Fruit fly (Drosophila melanogaster) whole organism, embryonic: ENCODE results near the gene Ptpmeg2.
A peak's percentile ranks its signal among the peaks of the same experiment; 100 is the strongest.

Experiments
- Aef1 ChIP-seq: fragments of 200-800 bp; sonication (Bioruptor generic); IDR thresholded peaks from 3 replicates; pipeline ENCODE4 v1.3.6; 2022; ENCODE audit warnings: missing biosample characterization, missing genetic modification characterization
- B-H1 ChIP-seq: fragments of 200-800 bp; sonication (Bioruptor generic); IDR thresholded peaks from 3 replicates; pipeline ENCODE4 v1.3.6; 2022; ENCODE audit warnings: missing biosample characterization, missing genetic modification characterization
- Bteb2 ChIP-seq: fragments of 200-800 bp; sonication (Bioruptor generic); optimal IDR thresholded peaks from 2 replicates; lab custom pipeline; 2016; ENCODE audit warnings: missing biosample characterization, missing genetic modification characterization
- CG10321 ChIP-seq: fragments of 200-800 bp; sonication (Bioruptor generic); IDR thresholded peaks from 2 replicates; pipeline ENCODE4 v1.3.6; 2022; ENCODE audit warnings: missing biosample characterization, missing genetic modification characterization
- CG11456 ChIP-seq: fragments of 200-800 bp; sonication (Bioruptor generic); IDR thresholded peaks from 3 replicates; pipeline ENCODE4 v1.3.6; 2022; ENCODE audit warnings: missing biosample characterization, missing genetic modification characterization
- CG12299 ChIP-seq: fragments of 200-800 bp; sonication (Bioruptor generic); optimal IDR thresholded peaks from 2 replicates; lab custom pipeline; 2018; ENCODE audit warnings: missing biosample characterization, mild to moderate bottlenecking, missing genetic modification characterization
- CG13894 ChIP-seq: fragments of 200-800 bp; sonication (Bioruptor generic); optimal IDR thresholded peaks from 3 replicates; lab custom pipeline; 2018; ENCODE audit warnings: missing biosample characterization, mild to moderate bottlenecking, missing genetic modification characterization, moderate library complexity
- CG15601 ChIP-seq: fragments of 200-800 bp; sonication (Bioruptor generic); optimal IDR thresholded peaks from 3 replicates; lab custom pipeline; 2019; ENCODE audit warnings: missing biosample characterization, mild to moderate bottlenecking, missing genetic modification characterization, moderate library complexity
- CG5180 ChIP-seq: fragments of 200-800 bp; sonication (Bioruptor generic); optimal IDR thresholded peaks from 3 replicates; lab custom pipeline; 2017; ENCODE audit warnings: missing biosample characterization, missing genetic modification characterization, mild to moderate bottlenecking, moderate library complexity, missing genetic modification reagents
- CG7357 ChIP-seq: fragments of 200-800 bp; sonication (Bioruptor generic); IDR thresholded peaks from 3 replicates; pipeline ENCODE4 v1.3.6; 2022; ENCODE audit warnings: missing biosample characterization, missing genetic modification characterization
- CG7372 ChIP-seq: fragments of 200-800 bp; sonication (Bioruptor generic); IDR thresholded peaks from 2 replicates; pipeline ENCODE4 v1.3.6; 2022; ENCODE audit warnings: missing biosample characterization, missing genetic modification characterization
- CG7786 ChIP-seq: fragments of 200-800 bp; sonication (Bioruptor generic); optimal IDR thresholded peaks from 2 replicates; lab custom pipeline; 2016; ENCODE audit warnings: missing biosample characterization, missing genetic modification characterization
- CG7839 ChIP-seq: fragments of 200-800 bp; sonication (Bioruptor generic); optimal IDR thresholded peaks from 3 replicates; lab custom pipeline; 2018; ENCODE audit warnings: missing biosample characterization, mild to moderate bottlenecking, missing genetic modification characterization, moderate library complexity
- CG7928 ChIP-seq: fragments of 200-800 bp; sonication (Bioruptor generic); optimal IDR thresholded peaks from 2 replicates; lab custom pipeline; 2017; ENCODE audit warnings: missing biosample characterization, mild to moderate bottlenecking, missing genetic modification characterization
- CG9797 ChIP-seq: fragments of 200-800 bp; sonication (Bioruptor generic); optimal IDR thresholded peaks from 3 replicates; lab custom pipeline; 2018; ENCODE audit warnings: missing biosample characterization, mild to moderate bottlenecking, missing genetic modification characterization
- CkIIα-i1 ChIP-seq: fragments of 200-800 bp; sonication (Bioruptor generic); IDR thresholded peaks from 2 replicates; pipeline ENCODE4 v1.3.6; 2022; ENCODE audit warnings: missing biosample characterization, missing genetic modification characterization
- D19A ChIP-seq: fragments of 200-800 bp; optimal IDR thresholded peaks from 3 replicates; lab custom pipeline; 2019; ENCODE audit warnings: missing biosample characterization, mild to moderate bottlenecking, missing genetic modification characterization, moderate library complexity
- Elba2 ChIP-seq: fragments of 200-800 bp; sonication (Bioruptor generic); optimal IDR thresholded peaks from 3 replicates; lab custom pipeline; 2016; ENCODE audit warnings: missing biosample characterization, missing genetic modification characterization
- Hey ChIP-seq: fragments of 200-800 bp; sonication (Bioruptor generic); optimal IDR thresholded peaks from 3 replicates; lab custom pipeline; 2018; ENCODE audit warnings: missing biosample characterization, mild to moderate bottlenecking, missing genetic modification characterization
- Max ChIP-seq: fragments of 200-800 bp; sonication (Bioruptor generic); optimal IDR thresholded peaks from 2 replicates; lab custom pipeline; 2016; ENCODE audit warnings: missing biosample characterization, mild to moderate bottlenecking, missing genetic modification characterization
- Med ChIP-seq: fragments of 200-800 bp; sonication (Bioruptor generic); peaks from one replicate; lab custom pipeline; 2016; ENCODE audit warnings: missing biosample characterization, missing genetic modification characterization, mild to moderate bottlenecking, inconsistent platforms, moderate library complexity
- Nf-YC ChIP-seq: fragments of 200-800 bp; optimal IDR thresholded peaks from 3 replicates; lab custom pipeline; 2019; ENCODE audit warnings: missing biosample characterization, mild to moderate bottlenecking, missing genetic modification characterization, moderate library complexity
- Ravus ChIP-seq: fragments of 200-800 bp; sonication (Bioruptor generic); IDR thresholded peaks from 2 replicates; pipeline ENCODE4 v1.3.6; 2022; ENCODE audit warnings: missing biosample characterization, missing genetic modification characterization
- Usf ChIP-seq: fragments of 200-800 bp; sonication (Bioruptor generic); optimal IDR thresholded peaks from 2 replicates; lab custom pipeline; 2017; ENCODE audit warnings: missing genotype, missing biosample characterization, missing genetic modification characterization
- Xrp1 ChIP-seq: fragments of 200-800 bp; sonication (Bioruptor generic); IDR thresholded peaks from 2 replicates; pipeline ENCODE4 v1.3.6; 2022; ENCODE audit warnings: missing biosample characterization, missing genetic modification characterization
- amos ChIP-seq: fragments of 200-800 bp; sonication (Bioruptor generic); IDR thresholded peaks from 2 replicates; pipeline ENCODE4 v1.3.6; 2022; ENCODE audit warnings: missing biosample characterization, missing genetic modification characterization; ENCODE audit not compliant: partially characterized antibody
- caup ChIP-seq: fragments of 200-800 bp; sonication (Bioruptor generic); optimal IDR thresholded peaks from 3 replicates; lab custom pipeline; 2017; ENCODE audit warnings: missing biosample characterization, mild to moderate bottlenecking, missing genetic modification characterization, moderate library complexity; ENCODE audit not compliant: severe bottlenecking
- croc ChIP-seq: fragments of 200-800 bp; sonication (Bioruptor generic); conservative IDR thresholded peaks from 3 replicates; pipeline ENCODE4 v1.3.6; 2022; ENCODE audit warnings: missing biosample characterization, missing genetic modification characterization
- ems ChIP-seq: fragments of 200-800 bp; sonication (Bioruptor generic); optimal IDR thresholded peaks from 3 replicates; lab custom pipeline; 2016; ENCODE audit warnings: missing biosample characterization, missing genetic modification characterization
- eve ChIP-seq, 2 experiments: fragments of >200 bp; optimal IDR thresholded peaks; 2 replicates each; lab custom pipeline; 2017; ENCODE audit warnings: missing biosample characterization in 2 of 2, missing genetic modification characterization in 2 of 2
- ewg ChIP-seq: fragments of 200-800 bp; sonication (Bioruptor generic); optimal IDR thresholded peaks from 3 replicates; lab custom pipeline; 2017; ENCODE audit warnings: mild to moderate bottlenecking, missing biosample characterization, missing genetic modification reagents, missing genetic modification characterization
- gem ChIP-seq: fragments of 200-800 bp; sonication (Bioruptor generic); optimal IDR thresholded peaks from 2 replicates; lab custom pipeline; 2019; ENCODE audit warnings: missing biosample characterization, mild to moderate bottlenecking, missing genetic modification characterization, moderate library complexity
- grau ChIP-seq: fragments of 200-800 bp; optimal IDR thresholded peaks from 3 replicates; lab custom pipeline; 2019; ENCODE audit warnings: missing biosample characterization, mild to moderate bottlenecking, missing genetic modification characterization, moderate library complexity
- gsb-n ChIP-seq: fragments of 200-800 bp; sonication (Bioruptor generic); optimal IDR thresholded peaks from 3 replicates; lab custom pipeline; 2018; ENCODE audit warnings: missing biosample characterization, mild to moderate bottlenecking, missing genetic modification characterization
- hb ChIP-seq: fragments of 200-800 bp; sonication (Bioruptor generic); IDR thresholded peaks from 3 replicates; pipeline ENCODE4 v1.3.6; 2022; ENCODE audit warnings: missing biosample characterization, missing genetic modification characterization; ENCODE audit not compliant: partially characterized antibody
- kni ChIP-seq: fragments of 200-800 bp; sonication (Bioruptor generic); optimal IDR thresholded peaks from 3 replicates; lab custom pipeline; 2017; ENCODE audit warnings: mild to moderate bottlenecking, missing biosample characterization, missing genetic modification reagents, missing genetic modification characterization
- lmd ChIP-seq: fragments of 200-800 bp; sonication (Bioruptor generic); IDR thresholded peaks from 2 replicates; pipeline ENCODE4 v1.3.6; 2022; ENCODE audit warnings: missing biosample characterization, missing genetic modification characterization
- lola ChIP-seq, 3 experiments: fragments of >200 bp in 2 of 3; fragments of 200-800 bp in 1 of 3; sonication (Bioruptor generic) in 1 of 3; optimal IDR thresholded peaks; 2 replicates each; lab custom pipeline; 2017 to 2019; ENCODE audit warnings: missing biosample characterization in 3 of 3, missing genetic modification characterization in 3 of 3, mild to moderate bottlenecking in 1 of 3, moderate library complexity in 1 of 3
- mirr ChIP-seq: fragments of 200-800 bp; sonication (Bioruptor generic); optimal IDR thresholded peaks from 3 replicates; lab custom pipeline; 2018; ENCODE audit warnings: missing biosample characterization, mild to moderate bottlenecking, missing genetic modification characterization
- nom ChIP-seq: fragments of 200-800 bp; sonication (Bioruptor generic); optimal IDR thresholded peaks from 2 replicates; lab custom pipeline; 2017; ENCODE audit warnings: missing biosample characterization, missing genetic modification characterization, mild to moderate bottlenecking, moderate library complexity, missing genetic modification reagents
- odd ChIP-seq: fragments of 200-800 bp; sonication (Bioruptor generic); optimal IDR thresholded peaks from 2 replicates; lab custom pipeline; 2017; ENCODE audit warnings: missing biosample characterization, mild to moderate bottlenecking, missing genetic modification characterization
- pb ChIP-seq: fragments of 200-800 bp; sonication (Bioruptor generic); optimal IDR thresholded peaks from 3 replicates; lab custom pipeline; 2016; ENCODE audit warnings: missing biosample characterization, missing genetic modification characterization
- ranshi ChIP-seq: fragments of 200-800 bp; sonication (Bioruptor generic); IDR thresholded peaks from 2 replicates; pipeline ENCODE4 v1.3.6; 2022; ENCODE audit warnings: missing biosample characterization, missing genetic modification characterization
- row ChIP-seq: fragments of 200-800 bp; sonication (Bioruptor generic); IDR thresholded peaks from 3 replicates; pipeline ENCODE4 v1.3.6; 2022; ENCODE audit warnings: missing biosample characterization, missing genetic modification characterization
- schlank ChIP-seq: fragments of 200-800 bp; sonication (Bioruptor generic); optimal IDR thresholded peaks from 2 replicates; lab custom pipeline; 2018; ENCODE audit warnings: missing biosample characterization, mild to moderate bottlenecking, missing genetic modification characterization
- sima ChIP-seq: fragments of 200-800 bp; sonication (Bioruptor generic); optimal IDR thresholded peaks from 2 replicates; lab custom pipeline; 2016; ENCODE audit warnings: missing biosample characterization, missing genetic modification characterization
- tin ChIP-seq: fragments of 200-800 bp; sonication (Bioruptor generic); optimal IDR thresholded peaks from 3 replicates; lab custom pipeline; 2016; ENCODE audit warnings: missing biosample characterization, missing genetic modification characterization
- tio ChIP-seq: fragments of 200-800 bp; sonication (Bioruptor generic); optimal IDR thresholded peaks from 2 replicates; lab custom pipeline; 2017; ENCODE audit warnings: missing biosample characterization, missing genetic modification characterization, inconsistent platforms
- ttk ChIP-seq: fragments of 200-800 bp; sonication (Bioruptor generic); IDR thresholded peaks from 2 replicates; pipeline ENCODE4 v2.1.2; 2022; ENCODE audit warnings: missing biosample characterization, missing genetic modification characterization
- zfh1 ChIP-seq: fragments of 200-800 bp; sonication (Bioruptor generic); IDR thresholded peaks from 3 replicates; pipeline ENCODE4 v1.3.6; 2022; ENCODE audit warnings: missing biosample characterization, missing genetic modification characterization

Ptpmeg2 gene

dm6 chrX:9658865-9659339 is at the start of gene Ptpmeg2:
Gene Ptpmeg2, minus strand, starts transcription at chrX:9659145.
- TF ChIP-seq CG7839 (peak; percentile 60), Xrp1 (GFP tag; lab: Robert Waterston, UW) (no peak), lola (GFP tag; optimal IDR thresholded peaks at IDR 0.05; lab: Kevin White, UChicago) (no peak), mirr (GFP tag; lab: Kevin White, UChicago) (peak; percentile 63), croc (GFP tag; lab: Robert Waterston, UW) (peak; percentile 22; the same call in 1 of the 3 replicates), gsb-n (tag; lab: Kevin White, UChicago) (peak; percentile 38), CkIIα-i1 (GFP tag; lab: Robert Waterston, UW) (no peak), CG7357 (GFP tag; lab: Robert Waterston, UW) (no peak), CG10321 (no peak), pb (GFP tag; lab: Kevin White, UChicago) (no peak), amos (GFP tag; lab: Robert Waterston, UW) (peak; percentile 97), ems (GFP tag; lab: Kevin White, UChicago) (peak; percentile 43), grau (tag; lab: Kevin White, UChicago) (peak; percentile 70), D19A (tag; lab: Kevin White, UChicago) (peak; percentile 24), caup (GFP tag; lab: Kevin White, UChicago) (peak; percentile 75), CG11456 (GFP tag; lab: Robert Waterston, UW) (peak; percentile 91), sima (GFP tag; lab: Kevin White, UChicago) (no peak), CG7372 (peak; percentile 45; the same call in 1 of the 2 replicates), odd (GFP tag; lab: Kevin White, UChicago) (peak; percentile 22), CG7786 (GFP tag; lab: Kevin White, UChicago) (peak; percentile 43), CG15601 (tag; lab: Kevin White, UChicago) (peak; percentile 35), Med (GFP tag; lab: Kevin White, UChicago) (peak; percentile 95), ewg (peak; percentile 23), Bteb2 (GFP tag; lab: Kevin White, UChicago) (peak; percentile 31), CG9797 (GFP tag; lab: Kevin White, UChicago) (peak; percentile 45), CG7928 (GFP tag; lab: Kevin White, UChicago) (peak; percentile 35), Hey (tag; lab: Kevin White, UChicago) (no peak), Aef1 (GFP tag; lab: Robert Waterston, UW) (peak; percentile 58), Elba2 (GFP tag; lab: Kevin White, UChicago) (no peak), nom (GFP tag; lab: Kevin White, UChicago) (no peak), B-H1 (GFP tag; lab: Robert Waterston, UW) (no peak), ranshi (GFP tag; lab: Robert Waterston, UW) (0 out of 2 replicates have a peak, but pooled peaks have one; percentile 9), tin (peak; percentile 69), Ravus (no peak), hb (GFP tag; lab: Robert Waterston, UW) (peak; percentile 83; the same call in 2 of the 3 replicates), eve (GFP tag; optimal IDR thresholded peaks at IDR 0.05; lab: Kevin White, UChicago) (no peak), CG13894 (tag; lab: Kevin White, UChicago) (peak; percentile 76), schlank (no peak), row (GFP tag; lab: Robert Waterston, UW) (peak; percentile 44; the same call in 2 of the 3 replicates), ttk (no peak), zfh1 (GFP tag; lab: Robert Waterston, UW) (peak; percentile 74; the same call in 2 of the 3 replicates), CG12299 (tag; lab: Kevin White, UChicago) (no peak), lmd (peak; percentile 67), tio (peak; percentile 19), Max (GFP tag; lab: Kevin White, UChicago) (peak; percentile 30), CG5180 (peak; percentile 27), kni (no peak), gem (tag; lab: Kevin White, UChicago) (peak; percentile 56), Nf-YC (tag; lab: Kevin White, UChicago) (peak; percentile 43), Usf (GFP tag; lab: Kevin White, UChicago) (no peak)
